Worm (Caenorhabditis elegans) whole organism, L4 larva: ENCODE measurements around the gene apn-1.

Experiments used
- dpl-1 ChIP-seq: fragments of 150-350 bp; optimal IDR thresholded peaks from 2 replicates; lab custom pipeline; 2014; ENCODE audit warnings: missing biosample characterization, missing genetic modification reagents, missing genetic modification characterization
- lin-13 ChIP-seq: fragments of 150-350 bp; optimal IDR thresholded peaks from 2 replicates; lab custom pipeline; 2014; ENCODE audit warnings: missing biosample characterization, missing genetic modification reagents, missing genetic modification characterization
- lin-39 ChIP-seq: fragments of 150-350 bp; optimal IDR thresholded peaks from 2 replicates; lab custom pipeline; 2014; ENCODE audit warnings: missing biosample characterization, missing genetic modification reagents, missing genetic modification characterization
- lsy-2 ChIP-seq, 2 experiments: fragments of 150-350 bp in 1 of 2; sonication (generic microtip) in 1 of 2; optimal IDR thresholded peaks; 2 replicates each; lab custom pipeline; 2014 to 2017; ENCODE audit warnings: missing biosample characterization in 2 of 2, missing genetic modification characterization in 2 of 2
- nhr-25 ChIP-seq: sonication (generic microtip); optimal IDR thresholded peaks from 2 replicates; lab custom pipeline; 2017; ENCODE audit warnings: missing genetic modification characterization, mild to moderate bottlenecking, missing compliant biosample characterization, antibody characterized with exemption, moderate library complexity, borderline replicate concordance; ENCODE audit not compliant: insufficient read depth

- TF ChIP-seq lin-13 (GFP tag; lab: Kevin White, UChicago) (no peak), dpl-1 (no peak), lin-39 (tag; lab: Kevin White, UChicago) (no peak), nhr-25 (tag; lab: Kevin White, UChicago) (no peak), lsy-2 (tag; optimal IDR thresholded peaks at IDR 0.05; lab: Kevin White, UChicago) (no peak)
Observed at ce11 chrII:8093914-8094313, 46.5 kb downstream of the apn-1 start.
